Fruit fly (Drosophila melanogaster) whole organism, embryonic: Measurements from ENCODE around the gene CG33267.
A peak's percentile ranks its signal among the peaks of the same experiment; 100 is the strongest.

Source experiments
- Abd-B ChIP-seq: fragments of 200-800 bp; sonication (Bioruptor generic); optimal IDR thresholded peaks from 2 replicates; lab custom pipeline; 2018; ENCODE audit warnings: missing biosample characterization, mild to moderate bottlenecking, missing genetic modification characterization, moderate library complexity
- CG11504 ChIP-seq: fragments of 200-800 bp; sonication (Bioruptor generic); optimal IDR thresholded peaks from 3 replicates; lab custom pipeline; 2019; ENCODE audit warnings: missing biosample characterization, mild to moderate bottlenecking, missing genetic modification characterization, moderate library complexity
- CG11695 ChIP-seq: fragments of 200-800 bp; sonication (Bioruptor generic); IDR thresholded peaks from 3 replicates; pipeline ENCODE4 v1.3.6; 2022; ENCODE audit warnings: missing biosample characterization, missing genetic modification characterization
- CG13775 ChIP-seq: fragments of 200-800 bp; sonication (Bioruptor generic); optimal IDR thresholded peaks from 3 replicates; lab custom pipeline; 2017; ENCODE audit warnings: missing biosample characterization, mild to moderate bottlenecking, missing genetic modification characterization
- CG15269 ChIP-seq: fragments of 200-800 bp; sonication (Bioruptor generic); optimal IDR thresholded peaks from 2 replicates; lab custom pipeline; 2018; ENCODE audit warnings: missing biosample characterization, mild to moderate bottlenecking, missing genetic modification characterization, moderate library complexity
- CG1603 ChIP-seq: fragments of 200-800 bp; sonication (Bioruptor generic); optimal IDR thresholded peaks from 2 replicates; lab custom pipeline; 2019; ENCODE audit warnings: missing biosample characterization, mild to moderate bottlenecking, missing genetic modification characterization, moderate library complexity
- CG17328 ChIP-seq: fragments of 200-800 bp; sonication (Bioruptor generic); IDR thresholded peaks from 2 replicates; pipeline ENCODE4 v1.3.6; 2022; ENCODE audit warnings: missing biosample characterization, missing genetic modification characterization
- CG17568 ChIP-seq: fragments of 200-800 bp; sonication (Bioruptor generic); optimal IDR thresholded peaks from 2 replicates; lab custom pipeline; 2018; ENCODE audit warnings: missing biosample characterization, mild to moderate bottlenecking, missing genetic modification characterization, moderate library complexity
- CG2116 ChIP-seq: fragments of 200-800 bp; sonication (Bioruptor generic); optimal IDR thresholded peaks from 3 replicates; lab custom pipeline; 2018; ENCODE audit warnings: missing biosample characterization, mild to moderate bottlenecking, missing genetic modification characterization
- CG3281 ChIP-seq: fragments of 200-800 bp; sonication (Bioruptor generic); optimal IDR thresholded peaks from 3 replicates; lab custom pipeline; 2017; ENCODE audit warnings: missing biosample characterization, mild to moderate bottlenecking, missing genetic modification characterization
- CG3407 ChIP-seq: fragments of 200-800 bp; sonication (Bioruptor generic); optimal IDR thresholded peaks from 2 replicates; lab custom pipeline; 2018; ENCODE audit warnings: missing biosample characterization, mild to moderate bottlenecking, missing genetic modification characterization
- CG43689 ChIP-seq: fragments of 200-800 bp; sonication (Bioruptor generic); IDR thresholded peaks from 2 replicates; pipeline ENCODE4 v1.3.6; 2022; ENCODE audit warnings: missing biosample characterization, missing genetic modification characterization
- CG9215 ChIP-seq: fragments of 200-800 bp; sonication (Bioruptor generic); IDR thresholded peaks from 2 replicates; pipeline ENCODE4 v1.3.6; 2022; ENCODE audit warnings: missing biosample characterization, missing genetic modification characterization
- CG9727 ChIP-seq: fragments of 200-800 bp; sonication (Bioruptor generic); optimal IDR thresholded peaks from 3 replicates; lab custom pipeline; 2017; ENCODE audit warnings: missing biosample characterization, mild to moderate bottlenecking, missing genetic modification characterization
- Dip2 ChIP-seq: fragments of 200-800 bp; sonication (Bioruptor generic); IDR thresholded peaks from 2 replicates; pipeline ENCODE4 v1.3.6; 2022; ENCODE audit warnings: missing biosample characterization, missing genetic modification characterization
- HLH4C ChIP-seq: fragments of 200-800 bp; sonication (Bioruptor generic); IDR thresholded peaks from 3 replicates; pipeline ENCODE4 v1.3.6; 2022; ENCODE audit warnings: missing biosample characterization, missing genetic modification characterization; ENCODE audit not compliant: partially characterized antibody
- Hmr ChIP-seq: fragments of 200-800 bp; sonication (Bioruptor generic); optimal IDR thresholded peaks from 3 replicates; lab custom pipeline; 2017; ENCODE audit warnings: mild to moderate bottlenecking, missing biosample characterization, missing genetic modification reagents, missing genetic modification characterization
- Meics ChIP-seq: fragments of 200-800 bp; sonication (Bioruptor generic); optimal IDR thresholded peaks from 2 replicates; lab custom pipeline; 2017; ENCODE audit warnings: missing biosample characterization, mild to moderate bottlenecking, missing genetic modification characterization
- Oli ChIP-seq: fragments of 200-800 bp; sonication (Bioruptor generic); optimal IDR thresholded peaks from 2 replicates; lab custom pipeline; 2018; ENCODE audit warnings: missing biosample characterization, mild to moderate bottlenecking, missing genetic modification characterization, moderate library complexity
- Optix ChIP-seq: fragments of 200-800 bp; sonication (Bioruptor generic); IDR thresholded peaks from 3 replicates; pipeline ENCODE4 v1.3.6; 2022; ENCODE audit warnings: missing biosample characterization, missing genetic modification characterization
- Ptx1 ChIP-seq: fragments of 200-800 bp; sonication (Bioruptor generic); IDR thresholded peaks from 2 replicates; pipeline ENCODE4 v1.3.6; 2022; ENCODE audit warnings: missing biosample characterization, missing genetic modification characterization
- Tbp ChIP-seq: fragments of >200 bp; optimal IDR thresholded peaks from 2 replicates; lab custom pipeline; 2018; ENCODE audit warnings: missing biosample characterization, missing genetic modification characterization
- ab ChIP-seq: fragments of 200-800 bp; sonication (Bioruptor generic); optimal IDR thresholded peaks from 2 replicates; lab custom pipeline; 2016; ENCODE audit warnings: missing biosample characterization, missing genetic modification characterization
- bbx ChIP-seq: fragments of 200-800 bp; sonication (Bioruptor generic); IDR thresholded peaks from 2 replicates; pipeline ENCODE4 v1.3.6; 2022; ENCODE audit warnings: missing biosample characterization, missing genetic modification characterization; ENCODE audit not compliant: partially characterized antibody
- btn ChIP-seq: fragments of 200-800 bp; sonication (Bioruptor generic); optimal IDR thresholded peaks from 2 replicates; lab custom pipeline; 2016; ENCODE audit warnings: missing biosample characterization, missing genetic modification characterization
- chm ChIP-seq: fragments of 200-800 bp; sonication (Bioruptor generic); IDR thresholded peaks from 2 replicates; pipeline ENCODE4 v1.3.6; 2022; ENCODE audit warnings: missing biosample characterization, missing genetic modification characterization
- chn ChIP-seq: fragments of 200-800 bp; sonication (Bioruptor generic); optimal IDR thresholded peaks from 2 replicates; lab custom pipeline; 2016; ENCODE audit warnings: missing biosample characterization, missing genetic modification characterization
- eve ChIP-seq, 2 experiments: fragments of >200 bp; optimal IDR thresholded peaks; 2 replicates each; lab custom pipeline; 2017; ENCODE audit warnings: missing biosample characterization in 2 of 2, missing genetic modification characterization in 2 of 2
- exex ChIP-seq: fragments of 200-800 bp; sonication (Bioruptor generic); optimal IDR thresholded peaks from 4 replicates; lab custom pipeline; 2018; ENCODE audit warnings: missing biosample characterization, mild to moderate bottlenecking, missing genetic modification characterization, moderate library complexity
- gfzf ChIP-seq: fragments of 200-800 bp; sonication (Bioruptor generic); optimal IDR thresholded peaks from 2 replicates; lab custom pipeline; 2016; ENCODE audit warnings: missing biosample characterization, mild to moderate bottlenecking, missing genetic modification characterization, moderate library complexity
- gsb ChIP-seq: fragments of 200-800 bp; sonication (Bioruptor generic); IDR thresholded peaks from 2 replicates; pipeline ENCODE4 v1.3.6; 2022; ENCODE audit warnings: missing biosample characterization, missing genetic modification characterization
- gsb-n ChIP-seq: fragments of 200-800 bp; sonication (Bioruptor generic); optimal IDR thresholded peaks from 3 replicates; lab custom pipeline; 2018; ENCODE audit warnings: missing biosample characterization, mild to moderate bottlenecking, missing genetic modification characterization
- ind ChIP-seq: fragments of 200-800 bp; sonication (Bioruptor generic); optimal IDR thresholded peaks from 3 replicates; lab custom pipeline; 2016; ENCODE audit warnings: missing biosample characterization, missing genetic modification characterization
- jumu ChIP-seq: fragments of 200-800 bp; sonication (Bioruptor generic); optimal IDR thresholded peaks from 3 replicates; lab custom pipeline; 2016; ENCODE audit warnings: missing biosample characterization, missing genetic modification characterization
- lab ChIP-seq: fragments of 200-800 bp; sonication (Bioruptor generic); optimal IDR thresholded peaks from 3 replicates; lab custom pipeline; 2017; ENCODE audit warnings: missing biosample characterization, missing genetic modification characterization, mild to moderate bottlenecking, moderate library complexity, missing genetic modification reagents
- lbe ChIP-seq: fragments of 200-800 bp; sonication (Bioruptor generic); optimal IDR thresholded peaks from 2 replicates; lab custom pipeline; 2016; ENCODE audit warnings: missing biosample characterization, mild to moderate bottlenecking, missing genetic modification characterization
- lola ChIP-seq, 3 experiments: fragments of >200 bp in 2 of 3; fragments of 200-800 bp in 1 of 3; sonication (Bioruptor generic) in 1 of 3; optimal IDR thresholded peaks; 2 replicates each; lab custom pipeline; 2017 to 2019; ENCODE audit warnings: missing biosample characterization in 3 of 3, missing genetic modification characterization in 3 of 3, mild to moderate bottlenecking in 1 of 3, moderate library complexity in 1 of 3
- luna ChIP-seq: fragments of 200-800 bp; sonication (Bioruptor generic); optimal IDR thresholded peaks from 2 replicates; lab custom pipeline; 2016; ENCODE audit warnings: missing biosample characterization, missing genetic modification characterization
- nom ChIP-seq: fragments of 200-800 bp; sonication (Bioruptor generic); optimal IDR thresholded peaks from 2 replicates; lab custom pipeline; 2017; ENCODE audit warnings: missing biosample characterization, missing genetic modification characterization, mild to moderate bottlenecking, moderate library complexity, missing genetic modification reagents
- otp ChIP-seq: fragments of 200-800 bp; sonication (Bioruptor generic); IDR thresholded peaks from 3 replicates; pipeline ENCODE4, ENCODE4 v1.3.6; 2022; ENCODE audit warnings: missing biosample characterization, missing genetic modification characterization
- phol ChIP-seq: fragments of 200-800 bp; sonication (Bioruptor generic); optimal IDR thresholded peaks from 3 replicates; lab custom pipeline; 2018; ENCODE audit warnings: missing biosample characterization, mild to moderate bottlenecking, missing genetic modification characterization, moderate library complexity
- psq ChIP-seq: fragments of 200-800 bp; sonication (Bioruptor generic); optimal IDR thresholded peaks from 2 replicates; lab custom pipeline; 2017; ENCODE audit warnings: missing biosample characterization, missing genetic modification characterization
- ranshi ChIP-seq: fragments of 200-800 bp; sonication (Bioruptor generic); IDR thresholded peaks from 2 replicates; pipeline ENCODE4 v1.3.6; 2022; ENCODE audit warnings: missing biosample characterization, missing genetic modification characterization
- rib ChIP-seq: fragments of 200-800 bp; sonication (Bioruptor generic); IDR thresholded peaks from 2 replicates; pipeline ENCODE4 v1.3.6; 2022; ENCODE audit warnings: missing biosample characterization, missing genetic modification characterization
- run ChIP-seq: fragments of 200-800 bp; sonication (Bioruptor generic); optimal IDR thresholded peaks from 3 replicates; lab custom pipeline; 2018; ENCODE audit warnings: missing biosample characterization, mild to moderate bottlenecking, missing genetic modification characterization
- sisA ChIP-seq: fragments of 200-800 bp; sonication (Bioruptor generic); IDR thresholded peaks from 2 replicates; pipeline ENCODE4 v1.3.6; 2022; ENCODE audit warnings: missing biosample characterization, missing genetic modification characterization
- slp2 ChIP-seq: fragments of 200-800 bp; sonication (Bioruptor generic); optimal IDR thresholded peaks from 2 replicates; lab custom pipeline; 2016; ENCODE audit warnings: missing biosample characterization, missing genetic modification characterization
- sob ChIP-seq: fragments of 200-800 bp; sonication (Bioruptor generic); IDR thresholded peaks from 2 replicates; pipeline ENCODE4 v1.3.6; 2022; ENCODE audit warnings: missing biosample characterization, missing genetic modification characterization
- sug ChIP-seq: fragments of 200-800 bp; optimal IDR thresholded peaks from 2 replicates; lab custom pipeline; 2019; ENCODE audit warnings: missing biosample characterization, mild to moderate bottlenecking, missing genetic modification characterization, moderate library complexity
- tap ChIP-seq: fragments of 200-800 bp; optimal IDR thresholded peaks from 3 replicates; lab custom pipeline; 2019; ENCODE audit warnings: missing biosample characterization, mild to moderate bottlenecking, missing genetic modification characterization, moderate library complexity
- twi ChIP-seq: fragments of 200-800 bp; optimal IDR thresholded peaks from 2 replicates; lab custom pipeline; 2019; ENCODE audit warnings: missing biosample characterization, mild to moderate bottlenecking, missing genetic modification characterization, moderate library complexity

Gene CG33267

DNA sequence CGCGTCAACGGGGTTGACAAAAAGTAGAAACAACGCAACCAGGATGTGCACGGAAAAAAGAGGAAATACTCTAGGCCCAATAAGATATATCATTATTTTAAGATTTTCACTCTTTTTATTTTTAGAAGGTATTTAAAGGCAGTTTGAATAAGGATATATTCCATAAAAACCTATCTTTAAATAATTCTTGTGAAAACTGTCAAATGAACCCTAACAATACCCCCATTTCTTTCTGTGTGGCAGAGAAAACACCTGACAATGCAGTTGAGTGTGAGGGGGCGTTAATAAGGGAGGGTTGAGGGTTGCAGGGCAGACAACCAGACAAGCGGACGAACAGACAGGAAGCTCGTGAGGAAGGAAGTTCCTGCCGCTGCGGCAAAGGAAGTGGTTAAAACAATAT lies 12.3 kb upstream of the CG33267 start (continued):
- TF ChIP-seq nom (GFP tag; lab: Kevin White, UChicago) (peak; percentile 8), slp2 (no peak), rib (GFP tag; lab: Robert Waterston, UW) (no peak), CG3407 (peak; percentile 3), ab (GFP tag; lab: Kevin White, UChicago) (no peak), phol (tag; lab: Kevin White, UChicago) (peak; percentile 53), CG13775 (GFP tag; lab: Kevin White, UChicago) (peak; percentile 11), gfzf (GFP tag; lab: Kevin White, UChicago) (no peak), CG11504 (tag; lab: Kevin White, UChicago) (peak; percentile 48), Ptx1 (peak; percentile 39; the same call in 1 of the 2 replicates), Meics (GFP tag; lab: Kevin White, UChicago) (no peak), HLH4C (GFP tag; lab: Robert Waterston, UW) (no peak), gsb (no peak), lbe (GFP tag; lab: Kevin White, UChicago) (no peak), exex (tag; lab: Kevin White, UChicago) (no peak), Oli (peak; percentile 23), CG2116 (peak; percentile 16), bbx (GFP tag; lab: Robert Waterston, UW) (no peak), otp (no peak), Hmr (GFP tag; lab: Kevin White, UChicago) (no peak), CG9727 (GFP tag; lab: Kevin White, UChicago) (peak; percentile 62), CG9215 (no peak), Tbp (GFP tag; lab: Kevin White, UChicago) (no peak), luna (GFP tag; lab: Kevin White, UChicago) (no peak), sug (tag; lab: Kevin White, UChicago) (no peak), jumu (GFP tag; lab: Kevin White, UChicago) (peak; percentile 14), Dip2 (GFP tag; lab: Robert Waterston, UW) (no peak), twi (tag; lab: Kevin White, UChicago) (no peak), btn (no peak), ranshi (GFP tag; lab: Robert Waterston, UW) (0 out of 2 replicates have a peak, but pooled peaks have one; percentile 24), sob (GFP tag; lab: Robert Waterston, UW) (no peak), chn (GFP tag; lab: Kevin White, UChicago) (peak; percentile 13), CG11695 (GFP tag; lab: Robert Waterston, UW) (0 out of 3 replicates have a peak, but pooled peaks have one; percentile 35), Abd-B (GFP tag; lab: Kevin White, UChicago) (peak; percentile 16), sisA (peak; percentile 45), lola (GFP tag; optimal IDR thresholded peaks at IDR 0.05; lab: Kevin White, UChicago) (peak in 1 of 3 experiments; percentile 74), CG1603 (peak; percentile 26), chm (no peak), CG17328 (GFP tag; lab: Robert Waterston, UW) (0 out of 2 replicates have a peak, but pooled peaks have one; percentile 18), lab (GFP tag; lab: Kevin White, UChicago) (peak; percentile 16), CG3281 (GFP tag; lab: Kevin White, UChicago) (no peak), CG17568 (GFP tag; lab: Kevin White, UChicago) (no peak), ind (GFP tag; lab: Kevin White, UChicago) (no peak), run (tag; lab: Kevin White, UChicago) (no peak), psq (no peak), eve (GFP tag; optimal IDR thresholded peaks at IDR 0.05; lab: Kevin White, UChicago) (peak in 1 of 2 experiments; percentile 16), Optix (GFP tag; lab: Robert Waterston, UW) (no peak), CG15269 (tag; lab: Kevin White, UChicago) (peak; percentile 30), gsb-n (peak; percentile 34), tap (tag; lab: Kevin White, UChicago) (peak; percentile 9), CG43689 (GFP tag; lab: Robert Waterston, UW) (no peak)
